Fruit fly (Drosophila melanogaster): ENCODE measurements around the gene Mgat4b.

Gene Mgat4b

DNA sequence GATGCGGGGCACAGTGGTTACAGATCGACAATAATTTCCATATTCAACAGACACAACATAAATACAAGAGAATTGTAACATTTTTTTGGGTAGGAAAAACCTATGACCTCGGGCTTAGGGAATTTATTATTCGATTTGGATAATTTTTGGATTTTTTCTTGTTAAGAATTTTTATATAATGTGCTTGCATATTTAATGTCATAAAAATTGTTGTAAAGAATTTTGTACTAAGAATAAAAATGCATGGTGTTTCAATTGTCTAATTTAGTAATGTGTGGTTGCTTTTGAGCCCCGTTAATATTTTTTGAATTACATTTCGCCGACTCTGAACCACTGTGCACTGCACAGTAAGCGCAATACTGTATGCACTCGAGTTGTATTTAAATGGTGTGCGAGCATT, 47.6 kb upstream of the Mgat4b start (continued):
- no peak for TF ChIP-seq Hr38 (GFP tag; optimal IDR thresholded peaks at IDR 0.05)
- TF ChIP-seq CG10631 (GFP tag; optimal IDR thresholded peaks at IDR 0.05), result peak; percentile 36
- TF ChIP-seq Ets96B (tag; optimal IDR thresholded peaks at IDR 0.05), result peak; percentile 23
- no peak for TF ChIP-seq CG6163 (GFP tag; IDR thresholded peaks at IDR 0.05)
- no peak for TF ChIP-seq esn (GFP tag; optimal IDR thresholded peaks at IDR 0.05)
- TF ChIP-seq ss (GFP tag; optimal IDR thresholded peaks at IDR 0.05), result no peak
- TF ChIP-seq dac (GFP tag; optimal IDR thresholded peaks at IDR 0.05), result no peak
- TF ChIP-seq CG8632 (GFP tag; optimal IDR thresholded peaks at IDR 0.05), result no peak
- TF ChIP-seq salr (GFP tag; optimal IDR thresholded peaks at IDR 0.05), result peak in 1 of 2 experiments; percentile 36
- TF ChIP-seq CG11902 (GFP tag; optimal IDR thresholded peaks at IDR 0.05), result no peak
- TF ChIP-seq Lpt (GFP tag; optimal IDR thresholded peaks at IDR 0.05), result no peak
- TF ChIP-seq Hr4 (GFP tag; optimal IDR thresholded peaks at IDR 0.05), result peak; percentile 45

DNA sequence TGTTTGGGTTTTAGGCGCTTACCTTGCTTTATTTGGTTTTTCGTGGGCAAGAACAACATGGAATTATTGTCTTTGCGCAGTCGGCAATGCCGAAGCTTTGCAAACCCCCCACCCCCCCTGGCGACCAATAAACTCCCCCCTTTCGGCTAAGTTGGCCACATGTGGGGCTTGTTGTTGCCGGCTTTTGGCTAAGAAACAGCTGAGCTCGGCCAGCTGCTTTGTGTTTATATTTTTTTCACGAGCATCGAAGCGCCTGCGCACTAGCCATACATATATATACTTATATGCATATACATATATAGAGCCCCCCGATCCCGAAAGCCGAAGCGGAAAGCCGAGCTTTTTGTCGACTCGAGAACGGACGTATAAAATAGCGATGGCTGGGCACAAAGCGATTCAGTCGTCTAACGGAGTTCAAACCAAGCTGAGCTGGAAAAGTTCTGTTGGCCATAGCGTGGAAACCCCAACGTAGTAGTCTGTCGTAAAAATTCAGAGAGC, 35.7 kb upstream of the Mgat4b start, which contains the start of gene CG17839:
TSS of gene CG17839 (plus strand) at position 413 of the 498 bp plus-strand sequence.
- TF ChIP-seq CG15336 (GFP tag; IDR thresholded peaks at IDR 0.05), result no peak; the same call in 1 of the 2 replicates
- peak; percentile 85 for TF ChIP-seq fkh (GFP tag; optimal IDR thresholded peaks at IDR 0.05)
- TF ChIP-seq svp (GFP tag), result peak; percentile 34
- 0 out of 3 replicates have a peak, but pooled peaks have one; percentile 25 for TF ChIP-seq eg (GFP tag; IDR thresholded peaks at IDR 0.05)
- no peak for TF ChIP-seq fd59A (GFP tag; optimal IDR thresholded peaks at IDR 0.05)
- TF ChIP-seq CG9139 (GFP tag; optimal IDR thresholded peaks at IDR 0.05), result no peak

DNA sequence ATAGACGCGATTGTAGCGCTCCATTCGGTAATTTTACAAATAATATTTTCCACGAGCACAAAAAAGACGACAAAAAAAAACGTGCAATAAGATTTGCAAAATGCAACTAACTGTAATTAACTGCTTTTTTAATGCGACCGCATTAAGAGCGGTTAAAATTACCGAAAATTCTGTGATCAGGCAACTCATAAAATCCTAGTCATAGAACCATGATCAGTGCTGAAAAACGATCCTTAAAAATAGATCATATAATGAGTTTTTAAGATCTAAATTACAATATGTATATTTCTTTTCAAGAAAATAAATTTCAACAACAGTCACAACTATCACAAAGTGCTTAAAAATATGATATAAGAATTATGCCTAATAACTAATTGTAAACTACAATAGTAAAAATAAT, 34.2 kb upstream of the Mgat4b start, which contains the start of gene gnu:
TSS of gene gnu (minus strand) at position 125 of the 400 bp plus-strand sequence.
- TF ChIP-seq Blimp-1 (GFP tag; optimal IDR thresholded peaks at IDR 0.05) (no peak), Eip93F (GFP tag; optimal IDR thresholded peaks at IDR 0.05) (no peak), spab (GFP tag; optimal IDR thresholded peaks at IDR 0.05) (no peak), CG8119 (GFP tag; IDR thresholded peaks at IDR 0.05) (no peak), Eip75B (GFP tag; optimal IDR thresholded peaks at IDR 0.05) (no peak), CG4318 (GFP tag; optimal IDR thresholded peaks at IDR 0.05) (no peak)

DNA sequence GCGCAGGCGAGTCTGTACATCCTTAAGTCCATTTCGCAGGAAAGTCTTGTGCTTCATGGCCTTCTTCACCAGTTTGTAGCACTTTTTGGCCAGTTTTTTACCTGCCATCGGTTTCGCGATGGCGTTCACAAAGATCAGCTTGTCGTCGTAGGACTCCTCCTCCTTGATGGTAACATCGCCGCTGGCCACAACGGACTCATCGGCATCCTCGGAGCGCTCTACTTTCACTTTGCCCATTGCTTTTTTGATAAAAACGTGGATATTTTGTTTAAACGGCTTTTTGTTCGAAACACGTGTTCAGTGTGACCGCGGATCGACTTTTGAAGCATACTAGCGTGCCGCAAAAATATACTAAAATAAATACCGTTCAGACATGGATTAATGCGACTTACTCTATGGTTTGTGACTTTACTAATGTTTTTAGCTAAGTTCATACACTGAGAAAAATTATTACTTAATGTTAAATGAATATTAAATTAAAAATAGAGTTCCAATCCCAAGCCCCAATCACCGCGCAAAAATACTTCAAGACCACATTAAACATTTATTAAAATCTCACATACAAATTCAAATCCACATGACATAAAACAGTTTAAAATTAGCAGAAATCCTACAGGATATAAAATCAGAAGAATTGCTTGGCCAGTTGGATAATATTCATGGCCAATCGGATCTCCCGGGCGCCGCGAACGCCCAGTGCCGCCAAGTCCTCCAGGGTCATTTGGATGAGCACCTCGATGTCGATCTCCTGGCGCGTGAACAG, 33.0 kb upstream of the Mgat4b start, which contains the start of gene NHP2:
TSS of gene NHP2 (minus strand) at position 315 of the 763 bp plus-strand sequence.
- TF ChIP-seq CG6808 (GFP tag; optimal IDR thresholded peaks at IDR 0.05), result no peak
- TF ChIP-seq CG8119 (GFP tag; IDR thresholded peaks at IDR 0.05), result peak; percentile 88
- no peak for TF ChIP-seq Eip78C (GFP tag)
- no peak for TF ChIP-seq fkh (GFP tag; optimal IDR thresholded peaks at IDR 0.05)
- no peak for TF ChIP-seq vri (GFP tag; optimal IDR thresholded peaks at IDR 0.05)
- TF ChIP-seq eg (GFP tag; IDR thresholded peaks at IDR 0.05), result peak; percentile 92
- peak; percentile 78 for TF ChIP-seq Hr39 (GFP tag; optimal IDR thresholded peaks at IDR 0.05)
- no peak for TF ChIP-seq Smox (GFP tag; optimal IDR thresholded peaks at IDR 0.05)
- TF ChIP-seq pdm3 (GFP tag; optimal IDR thresholded peaks at IDR 0.05), result no peak
- TF ChIP-seq lz (GFP tag; optimal IDR thresholded peaks at IDR 0.05), result peak; percentile 80
- no peak for TF ChIP-seq CG10669 (GFP tag; optimal IDR thresholded peaks at IDR 0.05)
- TF ChIP-seq CG6792 (GFP tag; optimal IDR thresholded peaks at IDR 0.05), result peak; percentile 77
- TF ChIP-seq CG1621 (tag; optimal IDR thresholded peaks at IDR 0.05), result no peak
- no peak for TF ChIP-seq dac (GFP tag; optimal IDR thresholded peaks at IDR 0.05)
- TF ChIP-seq Gug (GFP tag; IDR thresholded peaks at IDR 0.05), result peak; percentile 68; the same call in 1 of the 2 replicates
- TF ChIP-seq Lpt (GFP tag; optimal IDR thresholded peaks at IDR 0.05), result peak; percentile 83
- TF ChIP-seq CG11294 (GFP tag; IDR thresholded peaks at IDR 0.05), result peak; percentile 44; the same call in 1 of the 2 replicates
- peak; percentile 77 for TF ChIP-seq cyc (GFP tag; optimal IDR thresholded peaks at IDR 0.05)
- no peak for TF ChIP-seq ss (GFP tag; optimal IDR thresholded peaks at IDR 0.05)
- peak; percentile 70 for TF ChIP-seq fd59A (GFP tag; optimal IDR thresholded peaks at IDR 0.05)
- no peak for TF ChIP-seq CG6276 (GFP tag; optimal IDR thresholded peaks at IDR 0.05)
- TF ChIP-seq achi (GFP tag; optimal IDR thresholded peaks at IDR 0.05), result no peak
- peak; percentile 74 for TF ChIP-seq CG34406 (GFP tag; optimal IDR thresholded peaks at IDR 0.05)
- TF ChIP-seq Hr4 (GFP tag; optimal IDR thresholded peaks at IDR 0.05), result no peak
- no peak for TF ChIP-seq CG9139 (GFP tag; optimal IDR thresholded peaks at IDR 0.05)
- TF ChIP-seq CG31627 (GFP tag; optimal IDR thresholded peaks at IDR 0.05), result no peak
- TF ChIP-seq Eip93F (GFP tag; optimal IDR thresholded peaks at IDR 0.05), result peak; percentile 60
- TF ChIP-seq Blimp-1 (GFP tag; optimal IDR thresholded peaks at IDR 0.05), result peak; percentile 42
- TF ChIP-seq acj6 (GFP tag; optimal IDR thresholded peaks at IDR 0.05), result no peak
- TF ChIP-seq Ets21C (GFP tag; optimal IDR thresholded peaks at IDR 0.05), result peak; percentile 49
- TF ChIP-seq CG4318 (GFP tag; optimal IDR thresholded peaks at IDR 0.05), result peak; percentile 66
- no peak for TF ChIP-seq CG10631 (GFP tag; optimal IDR thresholded peaks at IDR 0.05)
